Worm (Caenorhabditis elegans) whole organism, L1 larva: ENCODE data around the gene ztf-20.

Source experiments
- blmp-1 ChIP-seq: fragments of 150-350 bp; optimal IDR thresholded peaks from 2 replicates; lab custom pipeline; 2014; ENCODE audit warnings: missing biosample characterization, missing genetic modification characterization
- efl-1 ChIP-seq, 4 experiments: fragments of 150-350 bp; optimal IDR thresholded peaks in 3 of 4; peaks in 1 of 4; 1 replicate in 1 of 4; 2 replicates in 3 of 4; lab custom pipeline; 2014; ENCODE audit warnings: missing biosample characterization in 2 of 4, missing genetic modification characterization in 2 of 4, missing genetic modification reagents in 2 of 4
- fos-1 ChIP-seq: fragments of 150-350 bp; optimal IDR thresholded peaks from 2 replicates; lab custom pipeline; 2014; ENCODE audit warnings: missing biosample characterization, missing genetic modification characterization
- jun-1 ChIP-seq: fragments of 150-350 bp; optimal IDR thresholded peaks from 2 replicates; lab custom pipeline; 2014; ENCODE audit warnings: missing biosample characterization, missing genetic modification reagents, missing genetic modification characterization
- lin-13 ChIP-seq: fragments of 150-350 bp; optimal IDR thresholded peaks from 2 replicates; lab custom pipeline; 2014; ENCODE audit warnings: missing biosample characterization, missing genetic modification reagents, missing genetic modification characterization
- lin-35 ChIP-seq, 2 experiments: fragments of 150-350 bp; optimal IDR thresholded peaks; 2 replicates each; lab custom pipeline; 2014; ENCODE audit warnings: missing biosample characterization in 2 of 2, missing genetic modification characterization in 2 of 2, missing genetic modification reagents in 2 of 2
- lin-39 ChIP-seq: fragments of 150-350 bp; optimal IDR thresholded peaks from 2 replicates; lab custom pipeline; 2014; ENCODE audit warnings: missing biosample characterization, missing genetic modification reagents, missing genetic modification characterization
- rnt-1 ChIP-seq: sonication (generic microtip); optimal IDR thresholded peaks from 2 replicates; lab custom pipeline; 2016; ENCODE audit warnings: mild to moderate bottlenecking, missing genetic modification characterization, moderate library complexity, missing compliant biosample characterization
- skn-1 ChIP-seq: fragments of 150-350 bp; optimal IDR thresholded peaks from 2 replicates; lab custom pipeline; 2014; ENCODE audit warnings: missing biosample characterization, missing genetic modification characterization
- snpc-4 ChIP-seq: fragments of 150-350 bp; optimal IDR thresholded peaks from 2 replicates; lab custom pipeline; 2014; ENCODE audit warnings: missing biosample characterization, missing genetic modification characterization
- unc-62 ChIP-seq: fragments of 150-350 bp; optimal IDR thresholded peaks from 2 replicates; lab custom pipeline; 2014; ENCODE audit warnings: missing biosample characterization, missing genetic modification reagents, missing genetic modification characterization
- ztf-11 ChIP-seq, 2 experiments: sonication (generic microtip); optimal IDR thresholded peaks; 2 replicates each; lab custom pipeline; 2016 to 2017; ENCODE audit warnings: missing genetic modification characterization in 2 of 2, missing biosample characterization in 1 of 2, missing compliant biosample characterization in 1 of 2

ce11 chrV:18969590-18970105 is 9.7 kb upstream of the ztf-20 start, which contains the start of gene Y39B6A.42:
- no peak for TF ChIP-seq ztf-11 (tag; optimal IDR thresholded peaks at IDR 0.05; lab: Kevin White, UChicago)
- TF ChIP-seq blmp-1 (tag; lab: Kevin White, UChicago), result no peak
- no peak for TF ChIP-seq skn-1 (tag; lab: Kevin White, UChicago)
- no peak for TF ChIP-seq lin-35 (GFP tag; optimal IDR thresholded peaks at IDR 0.05; lab: Kevin White, UChicago)
- no peak for TF ChIP-seq lin-39
- TF ChIP-seq fos-1, result no peak
- no peak for TF ChIP-seq snpc-4 (tag; lab: Kevin White, UChicago)
- no peak for TF ChIP-seq jun-1 (tag; lab: Kevin White, UChicago)
- TF ChIP-seq rnt-1 (tag; lab: Kevin White, UChicago), result no peak
- no peak for TF ChIP-seq efl-1 (optimal IDR thresholded peaks at IDR 0.05; lab: Kevin White, UChicago)
- TF ChIP-seq efl-1 (GFP tag; optimal IDR thresholded peaks at IDR 0.05 in 1 of 2; lab: Kevin White, UChicago), result no peak
- TF ChIP-seq unc-62 (GFP tag; lab: Kevin White, UChicago), result no peak
- no peak for TF ChIP-seq lin-13 (GFP tag; lab: Kevin White, UChicago)
